Worm (Caenorhabditis elegans) whole organism, mixed stage, embryonic: ENCODE data around the gene C02B10.3.

ENCODE experiments used
- bed-3 ChIP-seq: fragments of 200-800 bp; sonication (Bioruptor generic); optimal IDR thresholded peaks from 3 replicates; lab custom pipeline; 2018; ENCODE audit warnings: mild to moderate bottlenecking, missing genetic modification characterization, moderate library complexity, missing compliant biosample characterization
- drap-1 ChIP-seq: fragments of 200-800 bp; sonication (Bioruptor generic); optimal IDR thresholded peaks from 3 replicates; lab custom pipeline; 2018; ENCODE audit warnings: mild to moderate bottlenecking, missing genetic modification characterization, missing compliant biosample characterization
- ham-2 ChIP-seq: fragments of 200-800 bp; sonication (Bioruptor generic); optimal IDR thresholded peaks from 2 replicates; lab custom pipeline; 2018; ENCODE audit warnings: mild to moderate bottlenecking, missing genetic modification characterization, missing compliant biosample characterization
- mep-1 ChIP-seq: fragments of 150-350 bp; optimal IDR thresholded peaks from 2 replicates; lab custom pipeline; 2017; ENCODE audit warnings: missing biosample characterization, missing genetic modification reagents, missing genetic modification characterization, inconsistent platforms
- pha-4 ChIP-seq: fragments of 150-350 bp; optimal IDR thresholded peaks from 2 replicates; lab custom pipeline; 2018; ENCODE audit warnings: missing biosample characterization, missing genetic modification reagents, missing genetic modification characterization
- sem-2 ChIP-seq: fragments of 200-800 bp; sonication (Bioruptor generic); optimal IDR thresholded peaks from 2 replicates; lab custom pipeline; 2018; ENCODE audit warnings: mild to moderate bottlenecking, missing genetic modification characterization, missing compliant biosample characterization
- snpc-4 ChIP-seq: fragments of 150-350 bp; optimal IDR thresholded peaks from 2 replicates; lab custom pipeline; 2014; ENCODE audit warnings: missing biosample characterization, missing genetic modification characterization
- sptf-1 ChIP-seq: sonication (generic microtip); optimal IDR thresholded peaks from 2 replicates; lab custom pipeline; 2017; ENCODE audit warnings: mild to moderate bottlenecking, missing genetic modification characterization, moderate library complexity, missing compliant biosample characterization

DNA sequence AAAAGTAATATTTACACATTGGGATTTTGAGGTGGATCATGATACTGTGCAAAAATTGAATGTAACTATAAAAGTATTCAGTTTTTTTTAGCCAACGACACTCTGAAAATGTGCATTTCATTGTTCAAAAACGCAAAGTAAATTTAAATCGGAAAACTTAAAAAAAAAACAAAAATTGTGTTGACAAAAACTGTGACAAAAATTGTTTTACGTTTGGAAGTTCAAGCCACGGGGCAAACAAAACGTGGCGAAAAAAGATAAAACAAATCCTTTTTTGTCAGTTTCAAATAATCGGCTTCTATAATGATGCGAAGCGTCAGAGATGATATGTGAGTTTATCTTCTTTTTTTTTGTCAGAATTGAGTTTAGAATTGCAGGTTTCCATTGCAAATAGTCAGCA lies 8.5 kb upstream of the C02B10.3 start, which contains the start of gene AC7.3:
- TF ChIP-seq mep-1 (tag; lab: Kevin White, UChicago) (no peak), drap-1 (no peak), bed-3 (GFP tag; lab: Kevin White, UChicago) (no peak), ham-2 (GFP tag; lab: Kevin White, UChicago) (no peak), pha-4 (tag; lab: Kevin White, UChicago) (no peak), sptf-1 (no peak), snpc-4 (tag; lab: Kevin White, UChicago) (no peak), sem-2 (GFP tag; lab: Kevin White, UChicago) (no peak)
